Fruit fly (Drosophila melanogaster) whole organism, prepupa: ENCODE results near the gene stas.

Experiments used
- CG10631 ChIP-seq: fragments of 200-800 bp; sonication (Bioruptor generic); optimal IDR thresholded peaks from 2 replicates; lab custom pipeline; 2016; ENCODE audit warnings: missing biosample characterization, missing genetic modification characterization
- CG10669 ChIP-seq: fragments of 200-800 bp; sonication (Bioruptor generic); optimal IDR thresholded peaks from 3 replicates; lab custom pipeline; 2018; ENCODE audit warnings: missing biosample characterization, mild to moderate bottlenecking, missing genetic modification characterization, moderate library complexity
- CG11294 ChIP-seq: fragments of 200-800 bp; sonication (Bioruptor generic); IDR thresholded peaks from 2 replicates; pipeline ENCODE4 v1.3.6; 2022; ENCODE audit warnings: missing biosample characterization, missing genetic modification characterization
- CG11762 ChIP-seq: fragments of 200-800 bp; sonication (Bioruptor generic); optimal IDR thresholded peaks from 3 replicates; lab custom pipeline; 2016; ENCODE audit warnings: missing biosample characterization, missing genetic modification characterization; ENCODE audit not compliant: insufficient read depth
- CG11902 ChIP-seq: fragments of 200-800 bp; sonication (Bioruptor generic); optimal IDR thresholded peaks from 3 replicates; lab custom pipeline; 2016; ENCODE audit warnings: missing biosample characterization, missing genetic modification characterization
- CG15336 ChIP-seq: fragments of 200-800 bp; sonication (Bioruptor generic); IDR thresholded peaks from 2 replicates; pipeline ENCODE4 v1.3.6; 2022; ENCODE audit warnings: missing biosample characterization, missing genetic modification characterization
- CG1621 ChIP-seq: fragments of 200-800 bp; sonication (Bioruptor generic); optimal IDR thresholded peaks from 3 replicates; lab custom pipeline; 2018; ENCODE audit warnings: missing biosample characterization, mild to moderate bottlenecking, missing genetic modification characterization
- CG16779 ChIP-seq: fragments of 200-800 bp; sonication (Bioruptor generic); optimal IDR thresholded peaks from 3 replicates; lab custom pipeline; 2017; ENCODE audit warnings: missing biosample characterization, mild to moderate bottlenecking, missing genetic modification characterization
- CG3032 ChIP-seq: fragments of 200-800 bp; optimal IDR thresholded peaks from 2 replicates; lab custom pipeline; 2019; ENCODE audit warnings: missing biosample characterization, mild to moderate bottlenecking, missing genetic modification characterization, moderate library complexity
- CG31627 ChIP-seq: fragments of 200-800 bp; sonication (Bioruptor generic); optimal IDR thresholded peaks from 3 replicates; lab custom pipeline; 2016; ENCODE audit warnings: missing biosample characterization, missing genetic modification characterization
- CG32006 ChIP-seq: fragments of 200-800 bp; sonication (Bioruptor generic); optimal IDR thresholded peaks from 3 replicates; lab custom pipeline; 2017; ENCODE audit warnings: missing biosample characterization, mild to moderate bottlenecking, missing genetic modification characterization
- CG3919 ChIP-seq: fragments of 200-800 bp; sonication (Bioruptor generic); optimal IDR thresholded peaks from 3 replicates; lab custom pipeline; 2016; ENCODE audit warnings: missing biosample characterization, missing genetic modification characterization
- CG4318 ChIP-seq: fragments of 200-800 bp; sonication (Bioruptor generic); optimal IDR thresholded peaks from 3 replicates; lab custom pipeline; 2017; ENCODE audit warnings: missing biosample characterization, mild to moderate bottlenecking, missing genetic modification characterization
- CG6276 ChIP-seq: fragments of 200-800 bp; sonication (Bioruptor generic); optimal IDR thresholded peaks from 2 replicates; lab custom pipeline; 2017; ENCODE audit warnings: missing biosample characterization, mild to moderate bottlenecking, missing genetic modification characterization
- CG6792 ChIP-seq: fragments of 200-800 bp; sonication (Bioruptor generic); optimal IDR thresholded peaks from 3 replicates; lab custom pipeline; 2016; ENCODE audit warnings: missing biosample characterization, missing genetic modification characterization
- CG6808 ChIP-seq: fragments of 200-800 bp; sonication (Bioruptor generic); optimal IDR thresholded peaks from 3 replicates; lab custom pipeline; 2017; ENCODE audit warnings: missing biosample characterization, missing genetic modification characterization, mild to moderate bottlenecking, moderate library complexity, missing genetic modification reagents
- CG7368 ChIP-seq: fragments of 200-800 bp; sonication (Bioruptor generic); optimal IDR thresholded peaks from 3 replicates; lab custom pipeline; 2016; ENCODE audit warnings: missing biosample characterization, missing genetic modification characterization
- CG8119 ChIP-seq: fragments of 200-800 bp; sonication (Bioruptor generic); IDR thresholded peaks from 3 replicates; pipeline ENCODE4 v1.3.6; 2022; ENCODE audit warnings: missing biosample characterization, missing genetic modification characterization
- CG8319 ChIP-seq: fragments of 200-800 bp; sonication (Bioruptor generic); optimal IDR thresholded peaks from 3 replicates; lab custom pipeline; 2016; ENCODE audit warnings: missing biosample characterization, missing genetic modification characterization
- CG8632 ChIP-seq: fragments of 200-800 bp; sonication (Bioruptor generic); optimal IDR thresholded peaks from 3 replicates; lab custom pipeline; 2016; ENCODE audit warnings: missing biosample characterization, missing genetic modification characterization
- CG9139 ChIP-seq: fragments of 200-800 bp; sonication (Bioruptor generic); optimal IDR thresholded peaks from 3 replicates; lab custom pipeline; 2017; ENCODE audit warnings: missing biosample characterization, mild to moderate bottlenecking, missing genetic modification characterization
- Eip75B ChIP-seq: fragments of 200-800 bp; sonication (Bioruptor generic); optimal IDR thresholded peaks from 3 replicates; lab custom pipeline; 2016; ENCODE audit warnings: missing biosample characterization, missing genetic modification characterization
- Eip78C ChIP-seq: fragments of 200-800 bp; sonication (Bioruptor generic); peaks from one replicate; lab custom pipeline; 2016; ENCODE audit warnings: missing biosample characterization, missing genetic modification characterization
- Eip93F ChIP-seq: fragments of 200-800 bp; sonication (Bioruptor generic); optimal IDR thresholded peaks from 2 replicates; lab custom pipeline; 2016; ENCODE audit warnings: missing biosample characterization, mild to moderate bottlenecking, missing genetic modification characterization
- Ets21C ChIP-seq: fragments of 200-800 bp; sonication (Bioruptor generic); optimal IDR thresholded peaks from 3 replicates; lab custom pipeline; 2016; ENCODE audit warnings: missing biosample characterization, missing genetic modification characterization
- Ets96B ChIP-seq: fragments of 200-800 bp; optimal IDR thresholded peaks from 2 replicates; lab custom pipeline; 2019; ENCODE audit warnings: missing biosample characterization, mild to moderate bottlenecking, missing genetic modification characterization, moderate library complexity
- Hr38 ChIP-seq: sonication (Bioruptor generic); optimal IDR thresholded peaks from 2 replicates; lab custom pipeline; 2016; ENCODE audit warnings: missing biosample characterization, missing genetic modification characterization
- Hr39 ChIP-seq: fragments of 200-800 bp; sonication (Bioruptor generic); optimal IDR thresholded peaks from 2 replicates; lab custom pipeline; 2016; ENCODE audit warnings: missing biosample characterization, missing genetic modification characterization
- Hr4 ChIP-seq: fragments of 200-800 bp; sonication (Bioruptor generic); optimal IDR thresholded peaks from 3 replicates; lab custom pipeline; 2016; ENCODE audit warnings: missing biosample characterization, missing genetic modification characterization
- Met ChIP-seq: fragments of 200-800 bp; sonication (Bioruptor generic); optimal IDR thresholded peaks from 3 replicates; lab custom pipeline; 2016; ENCODE audit warnings: missing biosample characterization, missing genetic modification characterization
- OdsH ChIP-seq: fragments of 200-800 bp; sonication (Bioruptor generic); optimal IDR thresholded peaks from 3 replicates; lab custom pipeline; 2016; ENCODE audit warnings: missing biosample characterization, missing genetic modification characterization
- Sox102F ChIP-seq: fragments of 200-800 bp; sonication (Bioruptor generic); optimal IDR thresholded peaks from 2 replicates; lab custom pipeline; 2016; ENCODE audit warnings: missing biosample characterization, mild to moderate bottlenecking, missing genetic modification characterization
- Sox14 ChIP-seq: fragments of 200-800 bp; sonication (Bioruptor generic); optimal IDR thresholded peaks from 3 replicates; lab custom pipeline; 2016; ENCODE audit warnings: missing biosample characterization, missing genetic modification characterization
- Sox15 ChIP-seq: fragments of 200-800 bp; sonication (Bioruptor generic); optimal IDR thresholded peaks from 3 replicates; lab custom pipeline; 2016; ENCODE audit warnings: missing biosample characterization, missing genetic modification characterization
- achi ChIP-seq: fragments of 200-800 bp; sonication (Bioruptor generic); optimal IDR thresholded peaks from 3 replicates; lab custom pipeline; 2016; ENCODE audit warnings: missing biosample characterization, missing genetic modification characterization
- acj6 ChIP-seq: fragments of 200-800 bp; sonication (Bioruptor generic); optimal IDR thresholded peaks from 3 replicates; lab custom pipeline; 2016; ENCODE audit warnings: missing biosample characterization, missing genetic modification characterization
- cyc ChIP-seq: fragments of 200-800 bp; sonication (Bioruptor generic); optimal IDR thresholded peaks from 3 replicates; lab custom pipeline; 2016; ENCODE audit warnings: missing biosample characterization, missing genetic modification characterization
- dac ChIP-seq: fragments of 200-800 bp; sonication (Bioruptor generic); optimal IDR thresholded peaks from 2 replicates; lab custom pipeline; 2017; ENCODE audit warnings: missing biosample characterization, mild to moderate bottlenecking, missing genetic modification characterization
- dsx ChIP-seq: fragments of 200-800 bp; optimal IDR thresholded peaks from 3 replicates; lab custom pipeline; 2019; ENCODE audit warnings: missing biosample characterization, mild to moderate bottlenecking, missing genetic modification characterization, moderate library complexity; ENCODE audit not compliant: poor library complexity, severe bottlenecking
- esn ChIP-seq: fragments of 200-800 bp; sonication (Bioruptor generic); optimal IDR thresholded peaks from 2 replicates; lab custom pipeline; 2016; ENCODE audit warnings: missing biosample characterization, mild to moderate bottlenecking, missing genetic modification characterization, moderate library complexity
- fd85E ChIP-seq: fragments of 200-800 bp; sonication (Bioruptor generic); optimal IDR thresholded peaks from 3 replicates; lab custom pipeline; 2016; ENCODE audit warnings: missing biosample characterization, missing genetic modification characterization
- fkh ChIP-seq: fragments of 200-800 bp; sonication (Bioruptor generic); optimal IDR thresholded peaks from 3 replicates; lab custom pipeline; 2017; ENCODE audit warnings: missing biosample characterization, mild to moderate bottlenecking, missing genetic modification characterization, moderate library complexity
- lz ChIP-seq: fragments of 200-800 bp; sonication (Bioruptor generic); optimal IDR thresholded peaks from 3 replicates; lab custom pipeline; 2016; ENCODE audit warnings: missing biosample characterization, missing genetic modification characterization
- net ChIP-seq: fragments of 200-800 bp; sonication (Bioruptor generic); optimal IDR thresholded peaks from 3 replicates; lab custom pipeline; 2016; ENCODE audit warnings: missing biosample characterization, missing genetic modification characterization
- pdm3 ChIP-seq: fragments of 200-800 bp; sonication (Bioruptor generic); optimal IDR thresholded peaks from 3 replicates; lab custom pipeline; 2016; ENCODE audit warnings: missing biosample characterization, missing genetic modification characterization
- salr ChIP-seq, 2 experiments: fragments of 200-800 bp; sonication (Bioruptor generic); optimal IDR thresholded peaks; 3 replicates each; lab custom pipeline; 2016 to 2018; ENCODE audit warnings: missing biosample characterization in 2 of 2, missing genetic modification characterization in 2 of 2, mild to moderate bottlenecking in 1 of 2
- spab ChIP-seq: fragments of 200-800 bp; sonication (Bioruptor generic); optimal IDR thresholded peaks from 2 replicates; lab custom pipeline; 2017; ENCODE audit warnings: missing biosample characterization, mild to moderate bottlenecking, missing genetic modification characterization, missing genetic modification reagents
- ss ChIP-seq, 2 experiments: fragments of 200-800 bp; sonication (Bioruptor generic); optimal IDR thresholded peaks; 2 replicates in 1 of 2; 3 replicates in 1 of 2; lab custom pipeline; 2017 to 2018; ENCODE audit warnings: mild to moderate bottlenecking in 2 of 2, missing biosample characterization in 2 of 2, missing genetic modification characterization in 2 of 2, moderate library complexity in 1 of 2
- svp ChIP-seq: fragments of 200-800 bp; sonication (Bioruptor generic); peaks from one replicate; lab custom pipeline; 2016; ENCODE audit warnings: missing biosample characterization, missing genetic modification characterization
- topi ChIP-seq: fragments of 200-800 bp; sonication (Bioruptor generic); optimal IDR thresholded peaks from 3 replicates; lab custom pipeline; 2016; ENCODE audit warnings: missing biosample characterization, missing genetic modification characterization
- vri ChIP-seq: fragments of 200-800 bp; sonication (Bioruptor generic); optimal IDR thresholded peaks from 3 replicates; lab custom pipeline; 2016; ENCODE audit warnings: missing biosample characterization, mild to moderate bottlenecking, missing genetic modification characterization

The stas gene

DNA sequence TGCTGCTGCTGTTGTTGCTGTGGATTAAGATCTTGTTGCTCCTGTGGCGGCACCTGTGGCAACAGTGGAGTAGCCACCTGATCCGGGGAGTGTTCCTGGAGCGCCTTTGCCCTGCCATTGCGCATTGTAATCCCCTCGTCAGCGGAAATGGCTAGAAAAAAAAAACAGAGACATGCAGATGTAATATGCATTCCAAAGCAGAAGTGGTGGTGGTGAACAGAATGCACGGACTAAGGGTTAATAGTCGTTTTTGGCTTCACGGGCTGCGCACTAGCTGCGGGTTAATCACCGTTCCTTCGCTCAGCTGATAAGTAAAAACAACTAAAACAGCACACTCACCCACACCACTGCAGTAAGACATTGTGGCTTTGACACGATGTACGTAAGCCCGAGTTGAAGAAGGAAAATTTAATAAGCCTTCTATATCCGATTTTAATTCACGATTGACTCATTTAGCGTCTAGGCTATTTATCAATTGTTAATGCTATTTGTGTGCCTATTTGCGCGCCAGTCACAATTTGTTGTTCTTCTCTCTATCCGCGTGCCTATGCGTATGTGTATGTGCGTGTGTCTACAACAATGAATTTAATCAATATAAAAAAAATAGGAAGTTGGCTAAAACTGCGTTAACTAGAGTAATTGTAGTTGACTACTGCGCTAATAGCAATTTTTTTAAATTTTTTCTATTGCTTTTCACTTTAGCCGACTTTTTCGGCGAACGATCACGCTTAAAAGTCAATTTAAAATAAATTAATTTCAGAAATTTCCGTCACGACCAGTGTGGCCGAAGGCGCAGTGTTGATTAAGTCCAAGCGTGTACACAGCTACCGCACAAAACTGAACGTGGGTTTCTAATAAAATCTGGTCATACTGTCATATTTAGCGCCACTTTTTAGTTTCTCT lies at the start of gene stas:
stas (minus strand) TSS at position 806 of the 903 bp plus-strand sequence.
- TF ChIP-seq CG7368 (GFP tag; lab: Kevin White, UChicago) (no peak), CG16779 (no peak), CG10631 (GFP tag; lab: Kevin White, UChicago) (no peak), CG11294 (GFP tag; lab: Robert Waterston, UW) (no peak), CG1621 (tag; lab: Kevin White, UChicago) (no peak), Eip78C (GFP tag; lab: Kevin White, UChicago) (peak; percentile 77), Sox15 (GFP tag; lab: Kevin White, UChicago) (no peak), CG8319 (GFP tag; lab: Kevin White, UChicago) (no peak), net (GFP tag; lab: Kevin White, UChicago) (no peak), OdsH (no peak), Met (GFP tag; lab: Kevin White, UChicago) (no peak), CG11762 (GFP tag; lab: Kevin White, UChicago) (no peak), svp (peak; percentile 45), lz (no peak), dsx (GFP tag; lab: Kevin White, UChicago) (peak; percentile 64), CG6276 (GFP tag; lab: Kevin White, UChicago) (no peak), Eip75B (GFP tag; lab: Kevin White, UChicago) (peak; percentile 9), achi (GFP tag; lab: Kevin White, UChicago) (no peak), CG11902 (GFP tag; lab: Kevin White, UChicago) (no peak), CG32006 (GFP tag; lab: Kevin White, UChicago) (no peak), CG8632 (GFP tag; lab: Kevin White, UChicago) (no peak), CG31627 (GFP tag; lab: Kevin White, UChicago) (no peak), topi (peak; percentile 8), Sox14 (GFP tag; lab: Kevin White, UChicago) (peak; percentile 35), Eip93F (GFP tag; lab: Kevin White, UChicago) (peak; percentile 3), CG10669 (GFP tag; lab: Kevin White, UChicago) (no peak), Ets96B (no peak), ss (GFP tag; optimal IDR thresholded peaks at IDR 0.05; lab: Kevin White, UChicago) (peak in 1 of 2 experiments; percentile 28), fkh (GFP tag; lab: Kevin White, UChicago) (peak; percentile 71), cyc (GFP tag; lab: Kevin White, UChicago) (no peak), Hr4 (GFP tag; lab: Kevin White, UChicago) (no peak), pdm3 (GFP tag; lab: Kevin White, UChicago) (peak; percentile 19), acj6 (GFP tag; lab: Kevin White, UChicago) (no peak), CG15336 (GFP tag; lab: Robert Waterston, UW) (no peak), spab (GFP tag; lab: Kevin White, UChicago) (no peak), CG6792 (no peak), CG3919 (GFP tag; lab: Kevin White, UChicago) (no peak), CG8119 (GFP tag; lab: Robert Waterston, UW) (0 out of 3 replicates have a peak, but pooled peaks have one; percentile 21), dac (GFP tag; lab: Kevin White, UChicago) (no peak), CG4318 (GFP tag; lab: Kevin White, UChicago) (no peak), CG3032 (tag; lab: Kevin White, UChicago) (no peak), esn (GFP tag; lab: Kevin White, UChicago) (no peak), Hr38 (GFP tag; lab: Kevin White, UChicago) (no peak), fd85E (no peak), salr (GFP tag; optimal IDR thresholded peaks at IDR 0.05; lab: Kevin White, UChicago) (no peak), CG9139 (GFP tag; lab: Kevin White, UChicago) (no peak), vri (no peak), Ets21C (GFP tag; lab: Kevin White, UChicago) (no peak), Hr39 (GFP tag; lab: Kevin White, UChicago) (no peak), CG6808 (GFP tag; lab: Kevin White, UChicago) (no peak), Sox102F (no peak)
